Worm (Caenorhabditis elegans): Measurements from ENCODE around the gene math-31.

DNA sequence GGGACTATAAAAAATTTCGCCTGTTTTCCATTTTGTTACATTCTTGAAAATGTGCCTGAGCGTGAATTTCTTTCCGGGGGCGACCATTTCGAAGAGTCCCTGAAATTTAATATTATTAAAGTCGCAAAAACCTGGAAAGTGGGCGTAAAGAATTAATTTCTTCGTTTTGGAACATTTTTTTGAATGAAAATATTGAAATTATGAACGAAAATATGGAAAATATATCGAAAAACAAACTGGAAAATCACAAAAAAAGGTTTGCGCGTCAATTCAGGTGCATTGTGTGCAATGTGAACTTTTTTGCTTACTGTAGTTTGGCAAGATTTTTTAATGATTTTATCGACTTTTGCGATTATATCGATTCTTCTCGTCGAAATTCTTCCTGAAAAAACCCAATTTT, 8.4 kb upstream of the math-31 start, which contains the start of gene bath-7:
- TF ChIP-seq hmg-1.1 (GFP tag; IDR thresholded peaks at IDR 0.05) (no peak), F10B5.3 (tag; optimal IDR thresholded peaks at IDR 0.05) (no peak), snpc-4 (tag; optimal IDR thresholded peaks at IDR 0.05) (no peak), ZK337.2 (GFP tag; IDR thresholded peaks at IDR 0.05) (no peak)

Measured in whole organism, L4 larva.